Worm (Caenorhabditis elegans): ENCODE data around the gene C44C1.1.

The C44C1.1 gene

ce11 chrX:992650-993403 lies 12.3 kb downstream of the C44C1.1 start:
- no peak for TF ChIP-seq pqm-1 (tag; optimal IDR thresholded peaks at IDR 0.05)
- no peak for TF ChIP-seq nhr-23 (tag; optimal IDR thresholded peaks at IDR 0.05)
- no peak for TF ChIP-seq ama-1 (optimal IDR thresholded peaks at IDR 0.05)
- no peak for TF ChIP-seq nhr-76 (tag; optimal IDR thresholded peaks at IDR 0.05)
- TF ChIP-seq lin-39 (tag; optimal IDR thresholded peaks at IDR 0.05) = peak; percentile 15
- TF ChIP-seq lin-15B (tag; optimal IDR thresholded peaks at IDR 0.05) = no peak
- TF ChIP-seq nhr-67 (tag; optimal IDR thresholded peaks at IDR 0.05) = no peak
- TF ChIP-seq mml-1 (tag; optimal IDR thresholded peaks at IDR 0.05) = no peak
- TF ChIP-seq lsy-12 (tag; optimal IDR thresholded peaks at IDR 0.05) = no peak
- no peak for TF ChIP-seq ceh-16 (tag; optimal IDR thresholded peaks at IDR 0.05)
- no peak for TF ChIP-seq elt-2 (tag; optimal IDR thresholded peaks at IDR 0.05)
- TF ChIP-seq tbx-2 (tag; optimal IDR thresholded peaks at IDR 0.05) = peak; percentile 51
- TF ChIP-seq jun-1 (tag; optimal IDR thresholded peaks at IDR 0.05) = no peak
- TF ChIP-seq snpc-4 (tag; optimal IDR thresholded peaks at IDR 0.05) = peak; percentile 55
- TF ChIP-seq nhr-25 (tag; optimal IDR thresholded peaks at IDR 0.05) = no peak
- TF ChIP-seq nhr-11 (tag; optimal IDR thresholded peaks at IDR 0.05) = no peak
- no peak for TF ChIP-seq ceh-9 (tag; optimal IDR thresholded peaks at IDR 0.05)
- TF ChIP-seq elt-1 (tag; optimal IDR thresholded peaks at IDR 0.05) = peak; percentile 27
- TF ChIP-seq unc-39 (tag; optimal IDR thresholded peaks at IDR 0.05) = no peak
- TF ChIP-seq elt-3 (tag; optimal IDR thresholded peaks at IDR 0.05) = no peak
- TF ChIP-seq nhr-12 (tag; optimal IDR thresholded peaks at IDR 0.05) = no peak
- peak; percentile 49 for TF ChIP-seq mdl-1 (tag; optimal IDR thresholded peaks at IDR 0.05)
- no peak for TF ChIP-seq ceh-82 (tag; optimal IDR thresholded peaks at IDR 0.05)
- TF ChIP-seq egl-5 (tag; optimal IDR thresholded peaks at IDR 0.05) = no peak
- no peak for TF ChIP-seq fos-1 (tag; optimal IDR thresholded peaks at IDR 0.05)
- TF ChIP-seq unc-62 (GFP tag; optimal IDR thresholded peaks at IDR 0.05) = no peak
- no peak for TF ChIP-seq pha-4 (tag; optimal IDR thresholded peaks at IDR 0.05)
- peak; percentile 32 for TF ChIP-seq sea-2 (GFP tag; optimal IDR thresholded peaks at IDR 0.05)
- TF ChIP-seq nhr-43 (tag; optimal IDR thresholded peaks at IDR 0.05; ENCODE audit: poor library complexity, severe bottlenecking) = no peak
- TF ChIP-seq R02D3.7 (tag; optimal IDR thresholded peaks at IDR 0.05) = no peak
- TF ChIP-seq hmg-11 (tag; optimal IDR thresholded peaks at IDR 0.05) = peak; percentile 57
- peak; percentile 3 for TF ChIP-seq zag-1 (tag; optimal IDR thresholded peaks at IDR 0.05)
- no peak for TF ChIP-seq nhr-28 (tag; optimal IDR thresholded peaks at IDR 0.05)
- TF ChIP-seq ztf-4 (tag; optimal IDR thresholded peaks at IDR 0.05) = no peak
- TF ChIP-seq fkh-10 (GFP tag; optimal IDR thresholded peaks at IDR 0.05) = peak; percentile 60
- no peak for TF ChIP-seq nhr-237 (tag; optimal IDR thresholded peaks at IDR 0.05)
- no peak for TF ChIP-seq egl-27 (tag; optimal IDR thresholded peaks at IDR 0.05)
- no peak for TF ChIP-seq nhr-77 (tag; optimal IDR thresholded peaks at IDR 0.05)
- TF ChIP-seq ztf-11 (tag; optimal IDR thresholded peaks at IDR 0.05) = no peak
- peak; percentile 4 for TF ChIP-seq ceh-28 (tag; optimal IDR thresholded peaks at IDR 0.05)
- TF ChIP-seq skn-1 (tag; optimal IDR thresholded peaks at IDR 0.05) = no peak
- TF ChIP-seq eor-1 (tag; optimal IDR thresholded peaks at IDR 0.05) = no peak
- no peak for TF ChIP-seq daf-12 (tag; optimal IDR thresholded peaks at IDR 0.05)
- TF ChIP-seq ZK546.5 (tag; optimal IDR thresholded peaks at IDR 0.05) = no peak
- TF ChIP-seq aly-2 (tag; optimal IDR thresholded peaks at IDR 0.05) = no peak
- TF ChIP-seq fkh-2 (tag; optimal IDR thresholded peaks at IDR 0.05) = no peak
- TF ChIP-seq nfya-1 (tag; optimal IDR thresholded peaks at IDR 0.05; ENCODE audit: insufficient read depth) = peak; percentile 62
